Fruit fly (Drosophila melanogaster) whole organism, embryonic: Measurements from ENCODE around the gene Mtr3.

Experiments used
- ATbp ChIP-seq: fragments of 200-800 bp; sonication (Bioruptor generic); optimal IDR thresholded peaks from 2 replicates; lab custom pipeline; 2017; ENCODE audit warnings: missing biosample characterization, mild to moderate bottlenecking, missing genetic modification characterization, missing genetic modification reagents
- Bgb ChIP-seq: fragments of 200-800 bp; sonication (Bioruptor generic); IDR thresholded peaks from 2 replicates; pipeline ENCODE4 v1.3.6; 2022; ENCODE audit warnings: missing biosample characterization, missing genetic modification characterization; ENCODE audit not compliant: partially characterized antibody
- CG10543 ChIP-seq: fragments of 200-800 bp; sonication (Bioruptor generic); optimal IDR thresholded peaks from 3 replicates; lab custom pipeline; 2017; ENCODE audit warnings: missing biosample characterization, mild to moderate bottlenecking, missing genetic modification characterization, moderate library complexity
- CG11085 ChIP-seq: fragments of 200-800 bp; sonication (Bioruptor generic); IDR thresholded peaks from 2 replicates; pipeline ENCODE4 v1.3.6; 2022; ENCODE audit warnings: missing biosample characterization, missing genetic modification characterization
- CG11093 ChIP-seq: fragments of 200-800 bp; sonication (Bioruptor generic); IDR thresholded peaks from 3 replicates; pipeline ENCODE4 v1.3.6; 2022; ENCODE audit warnings: missing biosample characterization, missing genetic modification characterization
- CG12219 ChIP-seq: fragments of 200-800 bp; sonication (Bioruptor generic); optimal IDR thresholded peaks from 3 replicates; lab custom pipeline; 2018; ENCODE audit warnings: missing biosample characterization, mild to moderate bottlenecking, missing genetic modification characterization
- CG13775 ChIP-seq: fragments of 200-800 bp; sonication (Bioruptor generic); optimal IDR thresholded peaks from 3 replicates; lab custom pipeline; 2017; ENCODE audit warnings: missing biosample characterization, mild to moderate bottlenecking, missing genetic modification characterization
- CG13894 ChIP-seq: fragments of 200-800 bp; sonication (Bioruptor generic); optimal IDR thresholded peaks from 3 replicates; lab custom pipeline; 2018; ENCODE audit warnings: missing biosample characterization, mild to moderate bottlenecking, missing genetic modification characterization, moderate library complexity
- CG15269 ChIP-seq: fragments of 200-800 bp; sonication (Bioruptor generic); optimal IDR thresholded peaks from 2 replicates; lab custom pipeline; 2018; ENCODE audit warnings: missing biosample characterization, mild to moderate bottlenecking, missing genetic modification characterization, moderate library complexity
- CG1603 ChIP-seq: fragments of 200-800 bp; sonication (Bioruptor generic); optimal IDR thresholded peaks from 2 replicates; lab custom pipeline; 2019; ENCODE audit warnings: missing biosample characterization, mild to moderate bottlenecking, missing genetic modification characterization, moderate library complexity
- CG17359 ChIP-seq: fragments of 200-800 bp; sonication (Bioruptor generic); optimal IDR thresholded peaks from 3 replicates; lab custom pipeline; 2018; ENCODE audit warnings: missing biosample characterization, mild to moderate bottlenecking, missing genetic modification characterization, moderate library complexity
- CG1832 ChIP-seq: fragments of 200-800 bp; sonication (Bioruptor generic); optimal IDR thresholded peaks from 2 replicates; lab custom pipeline; 2017; ENCODE audit warnings: missing biosample characterization, mild to moderate bottlenecking, missing genetic modification characterization, inconsistent platforms
- CG2120 ChIP-seq: fragments of 200-800 bp; sonication (Bioruptor generic); optimal IDR thresholded peaks from 3 replicates; lab custom pipeline; 2016; ENCODE audit warnings: missing biosample characterization, missing genetic modification characterization
- CG42726 ChIP-seq: fragments of 200-800 bp; sonication (Bioruptor generic); IDR thresholded peaks from 2 replicates; pipeline ENCODE4 v1.3.6; 2022; ENCODE audit warnings: missing biosample characterization, missing genetic modification characterization; ENCODE audit not compliant: partially characterized antibody
- CG4360 ChIP-seq: fragments of 200-800 bp; sonication (Bioruptor generic); IDR thresholded peaks from 2 replicates; pipeline ENCODE4 v1.3.6; 2022; ENCODE audit warnings: missing biosample characterization, missing genetic modification characterization
- CG8290 ChIP-seq, 3 experiments: fragments of 200-800 bp; sonication (Bioruptor generic); optimal IDR thresholded peaks; 2 replicates each; lab custom pipeline; 2016 to 2019; ENCODE audit warnings: missing biosample characterization in 3 of 3, missing genetic modification characterization in 3 of 3, mild to moderate bottlenecking in 2 of 3, moderate library complexity in 1 of 3
- CG9437 ChIP-seq: fragments of 200-800 bp; sonication (Bioruptor generic); optimal IDR thresholded peaks from 2 replicates; lab custom pipeline; 2018; ENCODE audit warnings: missing biosample characterization, mild to moderate bottlenecking, missing genetic modification characterization
- D19A ChIP-seq: fragments of 200-800 bp; optimal IDR thresholded peaks from 3 replicates; lab custom pipeline; 2019; ENCODE audit warnings: missing biosample characterization, mild to moderate bottlenecking, missing genetic modification characterization, moderate library complexity
- Fer2 ChIP-seq: fragments of 200-800 bp; sonication (Bioruptor generic); optimal IDR thresholded peaks from 2 replicates; lab custom pipeline; 2018; ENCODE audit warnings: missing biosample characterization, mild to moderate bottlenecking, missing genetic modification characterization, moderate library complexity
- HLH4C ChIP-seq: fragments of 200-800 bp; sonication (Bioruptor generic); IDR thresholded peaks from 3 replicates; pipeline ENCODE4 v1.3.6; 2022; ENCODE audit warnings: missing biosample characterization, missing genetic modification characterization; ENCODE audit not compliant: partially characterized antibody
- Hr78 ChIP-seq, 2 experiments: fragments of 200-800 bp in 1 of 2; fragments of >200 bp in 1 of 2; sonication (Bioruptor generic) in 1 of 2; optimal IDR thresholded peaks; 2 replicates each; lab custom pipeline; 2017 to 2019; ENCODE audit warnings: missing biosample characterization in 2 of 2, missing genetic modification characterization in 2 of 2, mild to moderate bottlenecking in 1 of 2, moderate library complexity in 1 of 2
- Kr ChIP-seq: fragments of 200-800 bp; sonication (Bioruptor generic); optimal IDR thresholded peaks from 2 replicates; lab custom pipeline; 2017; ENCODE audit warnings: missing biosample characterization, mild to moderate bottlenecking, missing genetic modification characterization
- Med ChIP-seq: fragments of 200-800 bp; sonication (Bioruptor generic); peaks from one replicate; lab custom pipeline; 2016; ENCODE audit warnings: missing biosample characterization, missing genetic modification characterization, mild to moderate bottlenecking, inconsistent platforms, moderate library complexity
- NC2α ChIP-seq: fragments of 200-800 bp; sonication (Bioruptor generic); optimal IDR thresholded peaks from 2 replicates; lab custom pipeline; 2016; ENCODE audit warnings: missing biosample characterization, missing genetic modification characterization
- PHDP ChIP-seq: fragments of 200-800 bp; sonication (Bioruptor generic); optimal IDR thresholded peaks from 3 replicates; lab custom pipeline; 2018; ENCODE audit warnings: missing biosample characterization, mild to moderate bottlenecking, missing genetic modification characterization, moderate library complexity
- Pdp1 ChIP-seq, 2 experiments: fragments of 200-800 bp; sonication (Bioruptor generic); optimal IDR thresholded peaks; 3 replicates each; lab custom pipeline; 2016; ENCODE audit warnings: missing biosample characterization in 2 of 2, missing genetic modification characterization in 2 of 2, mild to moderate bottlenecking in 1 of 2, moderate library complexity in 1 of 2
- ato ChIP-seq: fragments of 200-800 bp; sonication (Bioruptor generic); IDR thresholded peaks from 2 replicates; pipeline ENCODE4 v1.3.6; 2022; ENCODE audit warnings: missing biosample characterization, missing genetic modification characterization; ENCODE audit not compliant: partially characterized antibody
- cas ChIP-seq: fragments of 200-800 bp; sonication (Bioruptor generic); IDR thresholded peaks from 2 replicates; pipeline ENCODE4 v1.3.6; 2022; ENCODE audit warnings: missing biosample characterization, missing genetic modification characterization
- chinmo ChIP-seq: fragments of 200-800 bp; sonication (Bioruptor generic); IDR thresholded peaks from 4 replicates; pipeline ENCODE4 v1.3.6; 2022; ENCODE audit warnings: missing biosample characterization, missing genetic modification characterization; ENCODE audit not compliant: partially characterized antibody
- ci ChIP-seq: fragments of 200-800 bp; sonication (Bioruptor generic); IDR thresholded peaks from 3 replicates; pipeline ENCODE4 v1.3.6; 2022; ENCODE audit warnings: missing biosample characterization, missing genetic modification characterization
- crc ChIP-seq: fragments of 200-800 bp; sonication (Bioruptor generic); optimal IDR thresholded peaks from 2 replicates; lab custom pipeline; 2016; ENCODE audit warnings: missing biosample characterization, missing genetic modification characterization
- cwo ChIP-seq: fragments of 200-800 bp; sonication (Bioruptor generic); optimal IDR thresholded peaks from 3 replicates; lab custom pipeline; 2017; ENCODE audit warnings: missing biosample characterization, missing genetic modification characterization, mild to moderate bottlenecking, moderate library complexity, missing genetic modification reagents
- da ChIP-seq: fragments of 200-800 bp; sonication (Bioruptor generic); optimal IDR thresholded peaks from 2 replicates; lab custom pipeline; 2016; ENCODE audit warnings: missing biosample characterization, missing genetic modification characterization
- en ChIP-seq: fragments of 200-800 bp; sonication (Bioruptor generic); optimal IDR thresholded peaks from 2 replicates; lab custom pipeline; 2016; ENCODE audit warnings: missing biosample characterization, missing genetic modification characterization
- gem ChIP-seq: fragments of 200-800 bp; sonication (Bioruptor generic); optimal IDR thresholded peaks from 2 replicates; lab custom pipeline; 2019; ENCODE audit warnings: missing biosample characterization, mild to moderate bottlenecking, missing genetic modification characterization, moderate library complexity
- grau ChIP-seq: fragments of 200-800 bp; optimal IDR thresholded peaks from 3 replicates; lab custom pipeline; 2019; ENCODE audit warnings: missing biosample characterization, mild to moderate bottlenecking, missing genetic modification characterization, moderate library complexity
- hth ChIP-seq: fragments of >200 bp; optimal IDR thresholded peaks from 2 replicates; lab custom pipeline; 2017; ENCODE audit warnings: inconsistent platforms
- jumu ChIP-seq: fragments of 200-800 bp; sonication (Bioruptor generic); optimal IDR thresholded peaks from 3 replicates; lab custom pipeline; 2016; ENCODE audit warnings: missing biosample characterization, missing genetic modification characterization
- lmd ChIP-seq: fragments of 200-800 bp; sonication (Bioruptor generic); IDR thresholded peaks from 2 replicates; pipeline ENCODE4 v1.3.6; 2022; ENCODE audit warnings: missing biosample characterization, missing genetic modification characterization
- nom ChIP-seq: fragments of 200-800 bp; sonication (Bioruptor generic); optimal IDR thresholded peaks from 2 replicates; lab custom pipeline; 2017; ENCODE audit warnings: missing biosample characterization, missing genetic modification characterization, mild to moderate bottlenecking, moderate library complexity, missing genetic modification reagents
- rib ChIP-seq: fragments of 200-800 bp; sonication (Bioruptor generic); IDR thresholded peaks from 2 replicates; pipeline ENCODE4 v1.3.6; 2022; ENCODE audit warnings: missing biosample characterization, missing genetic modification characterization
- sd ChIP-seq: fragments of 200-800 bp; sonication (Bioruptor generic); optimal IDR thresholded peaks from 3 replicates; lab custom pipeline; 2018; ENCODE audit warnings: missing biosample characterization, mild to moderate bottlenecking, missing genetic modification characterization, moderate library complexity
- sens ChIP-seq: fragments of 200-800 bp; sonication (Bioruptor generic); peaks from one replicate; lab custom pipeline; 2016; ENCODE audit warnings: missing biosample characterization, missing genetic modification characterization
- stwl ChIP-seq: fragments of 200-800 bp; sonication (Bioruptor generic); optimal IDR thresholded peaks from 3 replicates; lab custom pipeline; 2018; ENCODE audit warnings: missing biosample characterization, mild to moderate bottlenecking, missing genetic modification characterization, moderate library complexity
- usp ChIP-seq: fragments of >200 bp; optimal IDR thresholded peaks from 2 replicates; lab custom pipeline; 2017; ENCODE audit warnings: missing biosample characterization, missing genetic modification characterization
- wor ChIP-seq: fragments of 200-800 bp; sonication (Bioruptor generic); IDR thresholded peaks from 2 replicates; pipeline ENCODE4 v1.3.6; 2022; ENCODE audit warnings: missing biosample characterization, missing genetic modification characterization
- z ChIP-seq: fragments of 200-800 bp; sonication (Bioruptor generic); IDR thresholded peaks from 3 replicates; pipeline ENCODE4 v1.3.6; 2022; ENCODE audit warnings: missing biosample characterization, missing genetic modification characterization

The Mtr3 gene

dm6 chr3L:19900184-19901089 is 13.1 kb downstream of the Mtr3 start (continued):
- TF ChIP-seq ato (GFP tag; lab: Robert Waterston, UW) (no peak), CG8290 (GFP tag; optimal IDR thresholded peaks at IDR 0.05; lab: Kevin White, UChicago) (no peak), CG8290 (tag; optimal IDR thresholded peaks at IDR 0.05; lab: Kevin White, UChicago) (peak; percentile 25 to 40), D19A (tag; lab: Kevin White, UChicago) (peak; percentile 14), gem (tag; lab: Kevin White, UChicago) (peak; percentile 39), CG42726 (GFP tag; lab: Robert Waterston, UW) (no peak), CG13775 (GFP tag; lab: Kevin White, UChicago) (no peak), CG10543 (GFP tag; lab: Kevin White, UChicago) (peak; percentile 6), en (GFP tag; lab: Kevin White, UChicago) (no peak), CG9437 (peak; percentile 6), Hr78 (GFP tag; optimal IDR thresholded peaks at IDR 0.05; lab: Kevin White, UChicago) (peak in 1 of 2 experiments; percentile 47), HLH4C (GFP tag; lab: Robert Waterston, UW) (no peak), Med (GFP tag; lab: Kevin White, UChicago) (peak; percentile 37), CG13894 (no peak), nom (GFP tag; lab: Kevin White, UChicago) (peak; percentile 36), sens (GFP tag; lab: Kevin White, UChicago) (peak; percentile 74), crc (GFP tag; lab: Kevin White, UChicago) (no peak), CG1603 (tag; lab: Kevin White, UChicago) (peak; percentile 22), cwo (GFP tag; lab: Kevin White, UChicago) (no peak), cas (GFP tag; lab: Robert Waterston, UW) (no peak), hth (lab: Kevin White, UChicago) (no peak), CG17359 (no peak), Pdp1 (GFP tag; optimal IDR thresholded peaks at IDR 0.05; lab: Kevin White, UChicago) (peak in 1 of 2 experiments; percentile 9), grau (tag; lab: Kevin White, UChicago) (peak; percentile 24), jumu (no peak), CG12219 (GFP tag; lab: Kevin White, UChicago) (no peak), ci (GFP tag; lab: Robert Waterston, UW) (0 out of 3 replicates have a peak, but pooled peaks have one; percentile 24), stwl (tag; lab: Kevin White, UChicago) (peak; percentile 61), Bgb (GFP tag; lab: Robert Waterston, UW) (no peak), lmd (GFP tag; lab: Robert Waterston, UW) (no peak), CG2120 (GFP tag; lab: Kevin White, UChicago) (peak; percentile 25), sd (tag; lab: Kevin White, UChicago) (peak; percentile 72), chinmo (GFP tag; lab: Robert Waterston, UW) (0 out of 4 replicates have a peak, but pooled peaks have one; percentile 45), da (no peak), Fer2 (no peak), PHDP (tag; lab: Kevin White, UChicago) (peak; percentile 23), usp (GFP tag; lab: Kevin White, UChicago) (no peak), NC2α (GFP tag; lab: Kevin White, UChicago) (no peak), ATbp (GFP tag; lab: Kevin White, UChicago) (no peak), wor (no peak), CG1832 (GFP tag; lab: Kevin White, UChicago) (no peak), Kr (GFP tag; lab: Kevin White, UChicago) (no peak), CG11085 (GFP tag; lab: Robert Waterston, UW) (no peak), CG11093 (GFP tag; lab: Robert Waterston, UW) (no peak), CG15269 (tag; lab: Kevin White, UChicago) (no peak), z (no peak), CG4360 (GFP tag; lab: Robert Waterston, UW) (peak; percentile 58; the same call in 1 of the 2 replicates), rib (GFP tag; lab: Robert Waterston, UW) (no peak)
